Worm (Caenorhabditis elegans) whole organism, L3 larva: ENCODE measurements around the gene nhr-255.

Experiments
- R02D3.7 ChIP-seq: fragments of 150-350 bp; optimal IDR thresholded peaks from 2 replicates; lab custom pipeline; 2014; ENCODE audit warnings: missing biosample characterization, missing genetic modification characterization
- ZK546.5 ChIP-seq: sonication (generic microtip); optimal IDR thresholded peaks from 2 replicates; lab custom pipeline; 2017; ENCODE audit warnings: missing biosample characterization, missing genetic modification characterization
- aly-2 ChIP-seq: fragments of 150-350 bp; optimal IDR thresholded peaks from 2 replicates; lab custom pipeline; 2014; ENCODE audit warnings: missing biosample characterization, missing genetic modification characterization
- ama-1 ChIP-seq: fragments of 150-350 bp; optimal IDR thresholded peaks from 2 replicates; lab custom pipeline; 2018
- ceh-16 ChIP-seq: sonication (generic microtip); optimal IDR thresholded peaks from 2 replicates; lab custom pipeline; 2017; ENCODE audit warnings: missing biosample characterization, missing genetic modification characterization
- ceh-28 ChIP-seq: fragments of 150-350 bp; optimal IDR thresholded peaks from 2 replicates; lab custom pipeline; 2014; ENCODE audit warnings: missing biosample characterization, missing genetic modification reagents, missing genetic modification characterization
- ceh-82 ChIP-seq: fragments of 150-350 bp; optimal IDR thresholded peaks from 2 replicates; lab custom pipeline; 2014; ENCODE audit warnings: missing biosample characterization, missing genetic modification characterization
- ceh-9 ChIP-seq: sonication (generic microtip); optimal IDR thresholded peaks from 2 replicates; lab custom pipeline; 2018; ENCODE audit warnings: missing biosample characterization, missing genetic modification characterization
- daf-12 ChIP-seq: fragments of 150-350 bp; optimal IDR thresholded peaks from 2 replicates; lab custom pipeline; 2014; ENCODE audit warnings: missing biosample characterization, missing genetic modification reagents, missing genetic modification characterization
- egl-27 ChIP-seq: sonication (generic microtip); optimal IDR thresholded peaks from 4 replicates; lab custom pipeline; 2017; ENCODE audit warnings: missing biosample characterization, missing genetic modification reagents, missing genetic modification characterization
- egl-5 ChIP-seq: fragments of 150-350 bp; optimal IDR thresholded peaks from 2 replicates; lab custom pipeline; 2017; ENCODE audit warnings: missing biosample characterization, missing genetic modification reagents, missing genetic modification characterization, inconsistent platforms
- elt-1 ChIP-seq: fragments of 150-350 bp; optimal IDR thresholded peaks from 2 replicates; lab custom pipeline; 2014; ENCODE audit warnings: missing biosample characterization, missing genetic modification characterization
- elt-2 ChIP-seq: sonication (generic microtip); optimal IDR thresholded peaks from 2 replicates; lab custom pipeline; 2016; ENCODE audit warnings: missing genetic modification reagents, mild to moderate bottlenecking, missing genetic modification characterization, missing compliant biosample characterization
- elt-3 ChIP-seq, 3 experiments: fragments of 150-350 bp in 1 of 3; sonication (generic microtip) in 2 of 3; optimal IDR thresholded peaks; 2 replicates in 2 of 3; 4 replicates in 1 of 3; lab custom pipeline; 2014 to 2017; ENCODE audit warnings: missing biosample characterization in 3 of 3, missing genetic modification characterization in 3 of 3
- eor-1 ChIP-seq, 2 experiments: fragments of 150-350 bp; optimal IDR thresholded peaks; 2 replicates each; lab custom pipeline; 2014 to 2018; ENCODE audit warnings: missing biosample characterization in 2 of 2, missing genetic modification characterization in 2 of 2
- fkh-10 ChIP-seq: sonication (generic microtip); optimal IDR thresholded peaks from 2 replicates; lab custom pipeline; 2017; ENCODE audit warnings: missing biosample characterization, missing genetic modification reagents, missing genetic modification characterization
- fkh-2 ChIP-seq: fragments of 150-350 bp; optimal IDR thresholded peaks from 2 replicates; lab custom pipeline; 2014; ENCODE audit warnings: missing biosample characterization, missing genetic modification reagents, missing genetic modification characterization
- fos-1 ChIP-seq: fragments of 150-350 bp; optimal IDR thresholded peaks from 2 replicates; lab custom pipeline; 2014; ENCODE audit warnings: missing biosample characterization, missing genetic modification characterization
- hmg-11 ChIP-seq: sonication (generic microtip); optimal IDR thresholded peaks from 2 replicates; lab custom pipeline; 2016; ENCODE audit warnings: missing genetic modification characterization, missing compliant biosample characterization
- jun-1 ChIP-seq: fragments of 150-350 bp; optimal IDR thresholded peaks from 2 replicates; lab custom pipeline; 2014; ENCODE audit warnings: missing biosample characterization, missing genetic modification reagents, missing genetic modification characterization
- lin-15B ChIP-seq: fragments of 150-350 bp; optimal IDR thresholded peaks from 2 replicates; lab custom pipeline; 2014; ENCODE audit warnings: missing biosample characterization, missing genetic modification characterization
- lin-39 ChIP-seq: fragments of 150-350 bp; optimal IDR thresholded peaks from 2 replicates; lab custom pipeline; 2018; ENCODE audit warnings: missing biosample characterization, missing genetic modification reagents, missing genetic modification characterization
- lsy-12 ChIP-seq: sonication (generic microtip); optimal IDR thresholded peaks from 2 replicates; lab custom pipeline; 2016; ENCODE audit warnings: mild to moderate bottlenecking, missing genetic modification characterization, missing compliant biosample characterization
- mdl-1 ChIP-seq: fragments of 150-350 bp; optimal IDR thresholded peaks from 2 replicates; lab custom pipeline; 2014; ENCODE audit warnings: missing biosample characterization, missing genetic modification characterization
- mml-1 ChIP-seq: fragments of 150-350 bp; sonication (generic microtip); optimal IDR thresholded peaks from 3 replicates; lab custom pipeline; 2014; ENCODE audit warnings: missing biosample characterization, missing genetic modification characterization
- nfya-1 ChIP-seq: sonication (generic microtip); optimal IDR thresholded peaks from 2 replicates; lab custom pipeline; 2017; ENCODE audit warnings: missing genetic modification characterization, mild to moderate bottlenecking, missing compliant biosample characterization, antibody characterized with exemption, moderate library complexity; ENCODE audit not compliant: insufficient read depth
- nhr-11 ChIP-seq: fragments of 150-350 bp; optimal IDR thresholded peaks from 2 replicates; lab custom pipeline; 2014; ENCODE audit warnings: missing biosample characterization, missing genetic modification characterization
- nhr-12 ChIP-seq: fragments of 150-350 bp; optimal IDR thresholded peaks from 2 replicates; lab custom pipeline; 2014; ENCODE audit warnings: missing biosample characterization, missing genetic modification characterization
- nhr-23 ChIP-seq: fragments of 150-350 bp; optimal IDR thresholded peaks from 2 replicates; lab custom pipeline; 2014; ENCODE audit warnings: missing biosample characterization, missing genetic modification reagents, missing genetic modification characterization
- nhr-237 ChIP-seq: fragments of 150-350 bp; optimal IDR thresholded peaks from 2 replicates; lab custom pipeline; 2014; ENCODE audit warnings: missing biosample characterization, missing genetic modification characterization
- nhr-25 ChIP-seq: sonication (generic microtip); optimal IDR thresholded peaks from 2 replicates; lab custom pipeline; 2017; ENCODE audit warnings: missing biosample characterization, missing genetic modification characterization
- nhr-28 ChIP-seq: fragments of 150-350 bp; optimal IDR thresholded peaks from 2 replicates; lab custom pipeline; 2014; ENCODE audit warnings: missing biosample characterization, missing genetic modification characterization
- nhr-43 ChIP-seq: sonication (generic microtip); optimal IDR thresholded peaks from 2 replicates; lab custom pipeline; 2016; ENCODE audit warnings: mild to moderate bottlenecking, missing genetic modification characterization, missing compliant biosample characterization; ENCODE audit not compliant: poor library complexity, severe bottlenecking
- nhr-67 ChIP-seq: fragments of 150-350 bp; optimal IDR thresholded peaks from 2 replicates; lab custom pipeline; 2014; ENCODE audit warnings: missing biosample characterization, missing genetic modification characterization
- nhr-76 ChIP-seq: fragments of 150-350 bp; sonication (generic microtip); optimal IDR thresholded peaks from 5 replicates; lab custom pipeline; 2014; ENCODE audit warnings: missing biosample characterization, missing genetic modification characterization
- nhr-77 ChIP-seq: fragments of 150-350 bp; optimal IDR thresholded peaks from 2 replicates; lab custom pipeline; 2014; ENCODE audit warnings: missing biosample characterization, missing genetic modification characterization
- pha-4 ChIP-seq: fragments of 150-350 bp; optimal IDR thresholded peaks from 2 replicates; lab custom pipeline; 2014; ENCODE audit warnings: missing biosample characterization, missing genetic modification reagents, missing genetic modification characterization
- pqm-1 ChIP-seq: fragments of 150-350 bp; optimal IDR thresholded peaks from 2 replicates; lab custom pipeline; 2017; ENCODE audit warnings: missing biosample characterization, missing genetic modification characterization, inconsistent platforms
- sea-2 ChIP-seq: fragments of 150-350 bp; sonication (generic microtip); optimal IDR thresholded peaks from 4 replicates; lab custom pipeline; 2014; ENCODE audit warnings: missing biosample characterization, missing genetic modification reagents, missing genetic modification characterization
- skn-1 ChIP-seq: fragments of 150-350 bp; optimal IDR thresholded peaks from 2 replicates; lab custom pipeline; 2014; ENCODE audit warnings: missing biosample characterization, missing genetic modification characterization
- snpc-4 ChIP-seq: fragments of 150-350 bp; optimal IDR thresholded peaks from 2 replicates; lab custom pipeline; 2014; ENCODE audit warnings: missing biosample characterization, missing genetic modification characterization
- tbx-2 ChIP-seq: sonication (generic microtip); optimal IDR thresholded peaks from 2 replicates; lab custom pipeline; 2016; ENCODE audit warnings: mild to moderate bottlenecking, missing genetic modification characterization, missing compliant biosample characterization
- unc-39 ChIP-seq: sonication (generic microtip); optimal IDR thresholded peaks from 4 replicates; lab custom pipeline; 2017; ENCODE audit warnings: missing biosample characterization, missing genetic modification characterization
- unc-62 ChIP-seq: fragments of 150-350 bp; sonication (generic microtip); optimal IDR thresholded peaks from 4 replicates; lab custom pipeline; 2014; ENCODE audit warnings: missing biosample characterization, missing genetic modification reagents, missing genetic modification characterization
- zag-1 ChIP-seq: fragments of 150-350 bp; optimal IDR thresholded peaks from 2 replicates; lab custom pipeline; 2014; ENCODE audit warnings: missing biosample characterization, missing genetic modification characterization
- ztf-11 ChIP-seq: fragments of 150-350 bp; optimal IDR thresholded peaks from 2 replicates; lab custom pipeline; 2014; ENCODE audit warnings: missing biosample characterization, missing genetic modification characterization
- ztf-4 ChIP-seq: fragments of 150-350 bp; optimal IDR thresholded peaks from 2 replicates; lab custom pipeline; 2014; ENCODE audit warnings: missing biosample characterization, missing genetic modification characterization

nhr-255 gene

DNA sequence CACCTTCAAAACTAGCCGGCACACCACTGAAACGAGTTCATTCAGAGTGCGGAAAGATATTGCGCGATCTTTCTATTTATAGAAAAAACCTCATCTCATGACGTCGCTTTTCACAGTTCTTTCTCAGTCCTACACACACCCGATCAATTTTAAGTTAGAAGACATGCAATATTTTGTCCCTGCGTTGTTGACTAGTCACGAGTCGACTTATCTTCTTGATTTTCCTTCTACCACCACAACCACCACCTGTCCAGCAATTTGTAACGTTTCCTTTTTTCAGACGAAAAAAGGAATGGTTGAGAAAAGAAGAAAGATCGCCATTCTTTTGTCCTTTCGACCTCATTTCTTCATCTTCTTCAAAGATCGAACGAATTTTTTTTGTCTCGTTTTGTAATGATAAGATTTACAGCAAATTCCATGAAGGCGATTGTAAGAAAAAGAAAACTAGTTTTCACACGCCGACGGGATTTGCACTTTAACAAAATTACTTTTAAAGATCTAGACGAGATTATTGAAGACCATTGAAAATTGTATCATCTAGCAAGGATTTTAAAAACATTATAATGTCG is 36.2 kb upstream of the nhr-255 start:
- TF ChIP-seq lin-15B (no peak), nhr-25 (tag; lab: Kevin White, UChicago) (peak; percentile 49), nhr-12 (tag; lab: Kevin White, UChicago) (no peak), nhr-43 (peak; percentile 78), pqm-1 (no peak), nhr-23 (tag; lab: Kevin White, UChicago) (peak; percentile 62)

ce11 chrX:15707366-15707892 is 35.0 kb upstream of the nhr-255 start:
- no peak for TF ChIP-seq sea-2
- TF ChIP-seq nhr-28 (tag; lab: Kevin White, UChicago): no peak
- TF ChIP-seq lin-39 (tag; lab: Kevin White, UChicago): peak; percentile 97
- no peak for TF ChIP-seq zag-1 (tag; lab: Kevin White, UChicago)
- TF ChIP-seq lin-15B: peak; percentile 49
- no peak for TF ChIP-seq unc-39 (tag; lab: Kevin White, UChicago)
- no peak for TF ChIP-seq nhr-67 (tag; lab: Kevin White, UChicago)
- TF ChIP-seq fkh-10 (GFP tag; lab: Kevin White, UChicago): peak; percentile 83
- no peak for TF ChIP-seq nhr-237
- TF ChIP-seq jun-1 (tag; lab: Kevin White, UChicago): peak; percentile 90
- no peak for TF ChIP-seq eor-1 (tag; optimal IDR thresholded peaks at IDR 0.05; lab: Kevin White, UChicago)
- peak; percentile 93 for TF ChIP-seq egl-27 (tag; lab: Kevin White, UChicago)
- TF ChIP-seq mml-1 (tag; lab: Kevin White, UChicago): no peak
- TF ChIP-seq hmg-11 (tag; lab: Kevin White, UChicago): peak; percentile 79
- peak; percentile 61 for TF ChIP-seq elt-2 (tag; lab: Kevin White, UChicago)
- TF ChIP-seq ZK546.5 (tag; lab: Kevin White, UChicago): no peak
- TF ChIP-seq ceh-28 (tag; lab: Kevin White, UChicago): peak; percentile 77
- TF ChIP-seq ztf-4 (tag; lab: Kevin White, UChicago): no peak
- TF ChIP-seq tbx-2 (tag; lab: Kevin White, UChicago): peak; percentile 44
- TF ChIP-seq aly-2: no peak
- peak; percentile 61 for TF ChIP-seq ama-1 (lab: Kevin White, UChicago)
- TF ChIP-seq ceh-9 (tag; lab: Kevin White, UChicago): no peak
- TF ChIP-seq ceh-16: no peak
- TF ChIP-seq nhr-25 (tag; lab: Kevin White, UChicago): no peak
- TF ChIP-seq mdl-1 (tag; lab: Kevin White, UChicago): peak; percentile 88
- peak; percentile 48 for TF ChIP-seq lsy-12 (tag; lab: Kevin White, UChicago)
- TF ChIP-seq nhr-43: peak; percentile 55
- TF ChIP-seq pqm-1: peak; percentile 59
- TF ChIP-seq snpc-4 (tag; lab: Kevin White, UChicago): peak; percentile 84
- no peak for TF ChIP-seq nhr-77
- no peak for TF ChIP-seq elt-3 (tag; optimal IDR thresholded peaks at IDR 0.05; lab: Kevin White, UChicago)
- TF ChIP-seq elt-1 (tag; lab: Kevin White, UChicago): peak; percentile 51
- TF ChIP-seq skn-1: peak; percentile 58
- TF ChIP-seq nhr-11 (tag; lab: Kevin White, UChicago): peak; percentile 83
- TF ChIP-seq nhr-76: no peak
- TF ChIP-seq daf-12 (tag; lab: Kevin White, UChicago): no peak
- peak; percentile 16 for TF ChIP-seq fos-1 (tag; lab: Kevin White, UChicago)
- TF ChIP-seq nhr-23 (tag; lab: Kevin White, UChicago): peak; percentile 77
- no peak for TF ChIP-seq fkh-2
- TF ChIP-seq ztf-11 (tag; lab: Kevin White, UChicago): no peak
- TF ChIP-seq egl-5 (tag; lab: Kevin White, UChicago): peak; percentile 65
- TF ChIP-seq pha-4 (tag; lab: Kevin White, UChicago): peak; percentile 88
- TF ChIP-seq nfya-1: peak; percentile 86
- TF ChIP-seq unc-62 (GFP tag; lab: Kevin White, UChicago): peak; percentile 61
- no peak for TF ChIP-seq nhr-12 (tag; lab: Kevin White, UChicago)
- no peak for TF ChIP-seq ceh-82 (tag; lab: Kevin White, UChicago)
- peak; percentile 47 for TF ChIP-seq R02D3.7 (tag; lab: Kevin White, UChicago)
